Worm (Caenorhabditis elegans): Measurements from ENCODE around the gene Y71H2AM.11.

DNA sequence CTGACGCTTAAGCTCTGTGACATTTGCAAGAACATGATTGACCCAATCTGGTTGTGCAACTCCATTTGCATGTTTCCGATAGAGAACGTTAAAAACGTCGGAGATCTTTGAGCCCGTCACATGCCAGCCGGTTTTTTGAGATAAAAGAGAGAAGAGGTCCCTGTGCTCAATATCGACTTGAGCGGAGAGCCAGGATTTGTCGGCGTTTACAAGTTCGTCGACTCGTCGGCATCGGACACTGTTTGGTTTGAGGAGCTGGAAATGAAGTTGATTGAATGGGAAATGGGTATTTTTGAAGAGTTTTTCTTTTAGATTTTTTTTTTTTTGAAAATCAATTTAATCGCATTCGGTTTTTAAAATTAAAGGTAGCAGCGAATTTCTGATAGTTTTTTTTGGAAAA is 33.2 kb upstream of the Y71H2AM.11 start:
- TF ChIP-seq ama-1 (optimal IDR thresholded peaks at IDR 0.05) (no peak), ama-1 (GFP tag; optimal IDR thresholded peaks at IDR 0.05) (no peak), mxl-1 (tag; optimal IDR thresholded peaks at IDR 0.05) (no peak), gei-17 (GFP tag; optimal IDR thresholded peaks at IDR 0.05) (no peak), sea-2 (GFP tag; IDR thresholded peaks at IDR 0.05) (no peak), snpc-3.4 (tag; optimal IDR thresholded peaks at IDR 0.05) (no peak), F37B4.10 (GFP tag; IDR thresholded peaks at IDR 0.05) (no peak), ztf-18 (tag; optimal IDR thresholded peaks at IDR 0.05) (no peak), lir-1 (GFP tag; conservative IDR thresholded peaks at IDR 0.05) (no peak), B0035.1 (tag; optimal IDR thresholded peaks at IDR 0.05) (no peak), ztf-6 (GFP tag; IDR thresholded peaks at IDR 0.05) (no peak), ets-4 (GFP tag; optimal IDR thresholded peaks at IDR 0.05) (no peak), egl-18 (GFP tag; IDR thresholded peaks at IDR 0.05) (no peak), snpc-4 (GFP tag; optimal IDR thresholded peaks at IDR 0.05) (no peak), snpc-4 (tag; optimal IDR thresholded peaks at IDR 0.05) (no peak), bed-2 (GFP tag; IDR thresholded peaks at IDR 0.05) (no peak)

Data from whole organism, young adult.